Worm (Caenorhabditis elegans): ENCODE measurements around the gene fip-1.
A peak's percentile ranks its signal among the peaks of the same experiment; 100 is the strongest.

Gene fip-1

ce11 chrIII:8656055-8656454 lies 16.5 kb downstream of the fip-1 start:
- no peak for TF ChIP-seq che-1 (tag; optimal IDR thresholded peaks at IDR 0.05)
- peak; percentile 67 for TF ChIP-seq elt-2 (tag; optimal IDR thresholded peaks at IDR 0.05)
- no peak for TF ChIP-seq C38D4.7 (GFP tag; optimal IDR thresholded peaks at IDR 0.05)
- TF ChIP-seq ref-2 (tag; optimal IDR thresholded peaks at IDR 0.05) = no peak

- TF ChIP-seq unc-3 (GFP tag; conservative IDR thresholded peaks at IDR 0.05) (no peak), unc-3 (tag; optimal IDR thresholded peaks at IDR 0.05) (no peak), T23F11.4 (GFP tag; optimal IDR thresholded peaks at IDR 0.05) (no peak), K09A11.1 (tag; optimal IDR thresholded peaks at IDR 0.05; ENCODE audit: insufficient read depth) (no peak), elt-2 (tag; optimal IDR thresholded peaks at IDR 0.05) (peak; percentile 81), ref-2 (tag; optimal IDR thresholded peaks at IDR 0.05) (no peak), zip-5 (tag; optimal IDR thresholded peaks at IDR 0.05) (no peak), che-1 (tag; optimal IDR thresholded peaks at IDR 0.05) (no peak)
Observed at ce11 chrIII:8656957-8657356, 17.4 kb downstream of the fip-1 start.

ce11 chrIII:8657676-8658366 lies 18.3 kb downstream of the fip-1 start:
- no peak for TF ChIP-seq ama-1 (optimal IDR thresholded peaks at IDR 0.05)
- TF ChIP-seq zip-5 (tag; optimal IDR thresholded peaks at IDR 0.05) = no peak
- no peak for TF ChIP-seq K09A11.1 (tag; optimal IDR thresholded peaks at IDR 0.05; ENCODE audit: insufficient read depth)
- no peak for TF ChIP-seq ceh-6 (GFP tag; optimal IDR thresholded peaks at IDR 0.05)

ce11 chrIII:8658367-8658761 lies 18.8 kb downstream of the fip-1 start:
- TF ChIP-seq ceh-30 (tag; optimal IDR thresholded peaks at IDR 0.05) (no peak), elt-2 (tag; optimal IDR thresholded peaks at IDR 0.05) (peak; percentile 69), hlh-30 (tag; optimal IDR thresholded peaks at IDR 0.05; ENCODE audit: insufficient read depth) (peak; percentile 33), C08G9.2 (tag; optimal IDR thresholded peaks at IDR 0.05) (no peak), ceh-45 (GFP tag; IDR thresholded peaks at IDR 0.05) (no peak), pqm-1 (tag; optimal IDR thresholded peaks at IDR 0.05) (peak; percentile 80), F13H6.1 (tag; optimal IDR thresholded peaks at IDR 0.05) (peak; percentile 72), rnt-1 (tag; optimal IDR thresholded peaks at IDR 0.05) (peak; percentile 71), ceh-2 (tag; optimal IDR thresholded peaks at IDR 0.05) (no peak), fkh-6 (tag; optimal IDR thresholded peaks at IDR 0.05) (no peak), hlh-15 (tag; optimal IDR thresholded peaks at IDR 0.05) (no peak), eyg-1 (tag; optimal IDR thresholded peaks at IDR 0.05) (no peak), K09A11.1 (tag; optimal IDR thresholded peaks at IDR 0.05; ENCODE audit: insufficient read depth) (peak; percentile 20), nhr-11 (tag; optimal IDR thresholded peaks at IDR 0.05) (no peak), zip-5 (tag; optimal IDR thresholded peaks at IDR 0.05) (no peak), ahr-1 (tag; optimal IDR thresholded peaks at IDR 0.05) (no peak), pros-1 (tag; optimal IDR thresholded peaks at IDR 0.05) (no peak), npax-4 (tag; optimal IDR thresholded peaks at IDR 0.05) (no peak), tbx-2 (tag; optimal IDR thresholded peaks at IDR 0.05) (peak; percentile 78), ceh-14 (tag; optimal IDR thresholded peaks at IDR 0.05) (no peak), lin-11 (tag; optimal IDR thresholded peaks at IDR 0.05) (no peak), pax-1 (tag; optimal IDR thresholded peaks at IDR 0.05) (no peak), unc-42 (tag; optimal IDR thresholded peaks at IDR 0.05) (no peak), tbx-7 (tag; optimal IDR thresholded peaks at IDR 0.05) (no peak), nfya-1 (tag; optimal IDR thresholded peaks at IDR 0.05) (peak; percentile 58), dve-1 (tag; optimal IDR thresholded peaks at IDR 0.05) (peak; percentile 62), pha-2 (tag; optimal IDR thresholded peaks at IDR 0.05) (no peak), hlh-8 (tag; optimal IDR thresholded peaks at IDR 0.05) (peak; percentile 33), T23F11.4 (GFP tag; optimal IDR thresholded peaks at IDR 0.05) (peak; percentile 42), sox-2 (GFP tag; IDR thresholded peaks at IDR 0.05) (no peak), sdc-2 (tag; optimal IDR thresholded peaks at IDR 0.05) (no peak), ceh-22 (tag; optimal IDR thresholded peaks at IDR 0.05) (no peak), che-1 (tag; optimal IDR thresholded peaks at IDR 0.05) (no peak), unc-3 (GFP tag; conservative IDR thresholded peaks at IDR 0.05) (no peak), unc-3 (tag; optimal IDR thresholded peaks at IDR 0.05) (no peak), pat-9 (tag; optimal IDR thresholded peaks at IDR 0.05) (no peak), mec-3 (tag; optimal IDR thresholded peaks at IDR 0.05; ENCODE audit: borderline replicate concordance) (no peak), ttx-3 (tag; optimal IDR thresholded peaks at IDR 0.05) (no peak), C38D4.7 (GFP tag; optimal IDR thresholded peaks at IDR 0.05) (no peak), madf-2 (tag; optimal IDR thresholded peaks at IDR 0.05) (no peak), unc-55 (GFP tag; optimal IDR thresholded peaks at IDR 0.05) (peak; percentile 94), nhr-232 (tag; optimal IDR thresholded peaks at IDR 0.05) (no peak)

Measured in whole organism, late embryonic.